Worm (Caenorhabditis elegans) whole organism, L4 larva: ENCODE measurements around the gene nspa-9.

Experiments used
- ceh-20 ChIP-seq: fragments of 200-800 bp; sonication (Bioruptor generic); IDR thresholded peaks from 2 replicates; pipeline ENCODE4 v1.3.6; 2022; ENCODE audit warnings: missing genetic modification reagents, missing genetic modification characterization, missing compliant biosample characterization
- egl-27 ChIP-seq: sonication (generic microtip); optimal IDR thresholded peaks from 3 replicates; lab custom pipeline; 2017; ENCODE audit warnings: missing biosample characterization, missing genetic modification reagents, missing genetic modification characterization
- lin-39 ChIP-seq: fragments of 150-350 bp; optimal IDR thresholded peaks from 2 replicates; lab custom pipeline; 2014; ENCODE audit warnings: missing biosample characterization, missing genetic modification reagents, missing genetic modification characterization
- lsy-2 ChIP-seq, 2 experiments: fragments of 150-350 bp in 1 of 2; sonication (generic microtip) in 1 of 2; optimal IDR thresholded peaks; 2 replicates each; lab custom pipeline; 2014 to 2017; ENCODE audit warnings: missing biosample characterization in 2 of 2, missing genetic modification characterization in 2 of 2
- nhr-10 ChIP-seq: fragments of 150-350 bp; optimal IDR thresholded peaks from 2 replicates; lab custom pipeline; 2014; ENCODE audit warnings: missing biosample characterization, missing genetic modification characterization
- nhr-237 ChIP-seq: sonication (generic microtip); optimal IDR thresholded peaks from 2 replicates; lab custom pipeline; 2017; ENCODE audit warnings: missing biosample characterization, missing genetic modification characterization
- nhr-28 ChIP-seq: fragments of 150-350 bp; optimal IDR thresholded peaks from 2 replicates; lab custom pipeline; 2014; ENCODE audit warnings: missing biosample characterization, missing genetic modification characterization
- nhr-76 ChIP-seq: fragments of 150-350 bp; optimal IDR thresholded peaks from 2 replicates; lab custom pipeline; 2014; ENCODE audit warnings: missing biosample characterization, missing genetic modification characterization
- spr-3 ChIP-seq: fragments of 200-800 bp; sonication (Bioruptor generic); optimal IDR thresholded peaks from 2 replicates; lab custom pipeline; 2018; ENCODE audit warnings: mild to moderate bottlenecking, missing genetic modification characterization, missing compliant biosample characterization
- unc-39 ChIP-seq: sonication (generic microtip); optimal IDR thresholded peaks from 2 replicates; lab custom pipeline; 2017; ENCODE audit warnings: missing biosample characterization, missing genetic modification characterization
- unc-62 ChIP-seq, 3 experiments: fragments of 150-350 bp in 1 of 3; sonication (generic microtip); optimal IDR thresholded peaks in 2 of 3; peaks in 1 of 3; 1 replicate in 1 of 3; 2 replicates in 2 of 3; lab custom pipeline; 2014 to 2017; ENCODE audit warnings: missing biosample characterization in 3 of 3, missing genetic modification characterization in 3 of 3, missing genetic modification reagents in 3 of 3, missing genotype in 1 of 3

DNA sequence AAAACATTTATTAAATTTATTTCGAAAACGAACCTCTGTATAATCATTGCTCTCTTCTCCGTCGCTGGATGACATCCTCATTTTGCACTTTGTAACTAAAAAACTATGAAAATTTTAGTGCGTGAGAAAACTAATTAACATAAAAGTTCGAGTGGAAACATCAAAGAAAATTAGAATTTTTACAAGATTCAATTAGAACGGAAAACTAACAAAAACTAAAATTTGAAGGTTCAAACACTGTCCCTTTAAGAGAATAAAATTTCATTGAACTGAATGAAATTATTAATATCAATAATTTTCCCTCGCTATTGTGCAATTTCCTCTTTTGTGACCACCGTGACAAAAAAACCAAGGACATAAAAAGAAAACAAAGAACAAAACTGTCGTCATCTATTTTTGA lies 1.8 kb upstream of the nspa-9 start, which contains the start of gene D1053.3:
- no peak for TF ChIP-seq ceh-20 (GFP tag; lab: Robert Waterston, UW)
- no peak for TF ChIP-seq egl-27 (tag; lab: Kevin White, UChicago)
- no peak for TF ChIP-seq unc-62 (GFP tag; optimal IDR thresholded peaks at IDR 0.05 in 1 of 2; lab: Kevin White, UChicago)
- TF ChIP-seq unc-62 (tag; optimal IDR thresholded peaks at IDR 0.05; lab: Kevin White, UChicago), result no peak
- no peak for TF ChIP-seq lin-39 (tag; lab: Kevin White, UChicago)
- TF ChIP-seq nhr-237, result no peak
- no peak for TF ChIP-seq lsy-2 (tag; optimal IDR thresholded peaks at IDR 0.05; lab: Kevin White, UChicago)
- no peak for TF ChIP-seq spr-3 (GFP tag; lab: Kevin White, UChicago)
- TF ChIP-seq unc-39 (tag; lab: Kevin White, UChicago), result no peak
- no peak for TF ChIP-seq nhr-10
- no peak for TF ChIP-seq nhr-76 (tag; lab: Kevin White, UChicago)
- no peak for TF ChIP-seq nhr-28 (tag; lab: Kevin White, UChicago)
